Worm (Caenorhabditis elegans) whole organism, late embryonic: ENCODE measurements around the gene sprr-3.

Experiments
- dmd-4 ChIP-seq: sonication (generic microtip); optimal IDR thresholded peaks from 2 replicates; lab custom pipeline; 2016; ENCODE audit warnings: borderline replicate concordance, missing genetic modification characterization, missing compliant biosample characterization
- ets-4 ChIP-seq: sonication (generic microtip); optimal IDR thresholded peaks from 2 replicates; lab custom pipeline; 2016; ENCODE audit warnings: missing genetic modification characterization, missing compliant biosample characterization
- pag-3 ChIP-seq: sonication (generic microtip); optimal IDR thresholded peaks from 2 replicates; lab custom pipeline; 2016; ENCODE audit warnings: missing compliant biosample characterization, missing genetic modification characterization, borderline replicate concordance
- pha-2 ChIP-seq: sonication (generic microtip); optimal IDR thresholded peaks from 2 replicates; lab custom pipeline; 2017; ENCODE audit warnings: mild to moderate bottlenecking, missing genetic modification characterization, missing compliant biosample characterization
- unc-86 ChIP-seq: sonication (generic microtip); optimal IDR thresholded peaks from 2 replicates; lab custom pipeline; 2016; ENCODE audit warnings: missing genetic modification characterization, missing compliant biosample characterization

DNA sequence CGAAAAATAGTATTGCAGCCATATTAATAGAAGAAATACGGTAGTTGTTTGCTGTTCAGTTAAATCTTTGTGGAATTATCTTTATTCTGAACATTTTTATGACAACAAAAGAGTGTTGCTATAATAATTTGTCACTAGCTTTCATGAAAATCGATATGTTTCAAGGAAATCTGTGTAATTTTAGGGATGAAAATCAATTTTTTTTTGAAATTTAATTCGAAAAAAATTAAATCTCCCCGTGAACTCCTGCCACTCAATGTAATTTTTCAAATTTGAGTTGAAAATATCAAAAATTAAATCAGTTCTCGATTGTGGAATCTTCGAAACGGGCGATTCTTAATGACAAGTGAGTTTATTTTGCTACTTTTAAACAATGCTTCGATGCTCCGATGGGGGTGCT is 19.3 kb downstream of the sprr-3 start, which contains the start of gene Y69A2AR.46:
- TF ChIP-seq pag-3 = no peak
- no peak for TF ChIP-seq pha-2
- no peak for TF ChIP-seq dmd-4
- no peak for TF ChIP-seq ets-4 (tag; lab: Kevin White, UChicago)
- no peak for TF ChIP-seq unc-86
